Comparison of ENCODE assay signal across 6 worm cellular contexts in the genomic region with DNA sequence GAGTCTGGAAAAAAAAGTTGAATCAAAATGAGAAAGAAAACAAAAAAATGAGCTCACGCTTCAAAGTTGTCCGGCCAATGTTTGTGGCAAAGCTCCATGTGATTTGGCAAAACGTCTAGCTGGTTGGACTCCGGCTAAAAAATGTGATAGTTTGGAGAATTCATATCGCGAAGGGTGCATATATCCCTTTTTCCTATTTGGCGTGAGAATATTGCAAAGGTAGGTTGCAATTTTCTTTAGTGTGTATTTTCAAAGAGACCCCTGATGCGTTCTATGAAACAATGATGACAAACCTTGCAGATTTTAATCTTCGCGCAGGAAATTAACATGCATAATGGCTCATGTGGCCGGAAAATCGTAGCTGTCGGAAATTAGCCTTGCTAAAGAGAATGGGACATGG.
TF ChIP-seq lines count a peak whose summit lies in the region.

No protein-coding gene starts in this region.

TF ChIP-seq in whole organism, L1 larva, 84 proteins besides CTCF, POLR2A, EP300 and RAD21 (continues in another document):
- peak; percentile 51 for TF ChIP-seq snu-23 (GFP tag; optimal IDR thresholded peaks at IDR 0.05; lab: Kevin White, UChicago)
- no peak for TF ChIP-seq lir-3 (tag; optimal IDR thresholded peaks at IDR 0.05; lab: Kevin White, UChicago; ENCODE audit: poor library complexity)
- peak; percentile 39 for TF ChIP-seq nhr-90 (tag; optimal IDR thresholded peaks at IDR 0.05; lab: Kevin White, UChicago; ENCODE audit: poor library complexity)
- TF ChIP-seq pag-3 (tag; optimal IDR thresholded peaks at IDR 0.05; lab: Kevin White, UChicago; ENCODE audit: borderline replicate concordance, insufficient read depth) = no peak
- TF ChIP-seq irx-1 (tag; optimal IDR thresholded peaks at IDR 0.05; lab: Kevin White, UChicago) = peak; percentile 3
- no peak for TF ChIP-seq efl-1 (optimal IDR thresholded peaks at IDR 0.05; lab: Kevin White, UChicago)
- TF ChIP-seq efl-1 (GFP tag; optimal IDR thresholded peaks at IDR 0.05 in 1 of 2; lab: Kevin White, UChicago) = peak in 1 of 2 experiments; percentile 27
- TF ChIP-seq fkh-10 (GFP tag; optimal IDR thresholded peaks at IDR 0.05; lab: Kevin White, UChicago) = no peak
- peak in 1 of 2 experiments; percentile 4 for TF ChIP-seq lin-35 (GFP tag; optimal IDR thresholded peaks at IDR 0.05; lab: Kevin White, UChicago)
- TF ChIP-seq ceh-63 (GFP tag; optimal IDR thresholded peaks at IDR 0.05; lab: Kevin White, UChicago) = no peak
- no peak for TF ChIP-seq snpc-4 (tag; optimal IDR thresholded peaks at IDR 0.05; lab: Kevin White, UChicago)
- peak; percentile 58 for TF ChIP-seq nhr-47 (tag; optimal IDR thresholded peaks at IDR 0.05; lab: Kevin White, UChicago)
- TF ChIP-seq jun-1 (tag; optimal IDR thresholded peaks at IDR 0.05; lab: Kevin White, UChicago) = peak; percentile 17

TF ChIP-seq in whole organism, L2 larva, 48 proteins besides CTCF, POLR2A, EP300 and RAD21:
- no peak for TF ChIP-seq aly-2 (tag; optimal IDR thresholded peaks at IDR 0.05; lab: Kevin White, UChicago)
- no peak for TF ChIP-seq sem-4 (tag; optimal IDR thresholded peaks at IDR 0.05; lab: Kevin White, UChicago)
- no peak for TF ChIP-seq elt-3 (tag; optimal IDR thresholded peaks at IDR 0.05; lab: Kevin White, UChicago)
- TF ChIP-seq peb-1 (tag; optimal IDR thresholded peaks at IDR 0.05; lab: Kevin White, UChicago) = no peak
- TF ChIP-seq lin-13 (GFP tag; optimal IDR thresholded peaks at IDR 0.05; lab: Kevin White, UChicago) = no peak
- TF ChIP-seq blmp-1 (tag; optimal IDR thresholded peaks at IDR 0.05; lab: Kevin White, UChicago; ENCODE audit: insufficient read depth) = no peak
- no peak for TF ChIP-seq nhr-10 (tag; optimal IDR thresholded peaks at IDR 0.05; lab: Kevin White, UChicago)
- peak; percentile 9 for TF ChIP-seq nhr-129 (tag; optimal IDR thresholded peaks at IDR 0.05; lab: Kevin White, UChicago)
- TF ChIP-seq ceh-16 (tag; optimal IDR thresholded peaks at IDR 0.05; lab: Kevin White, UChicago) = no peak

TF ChIP-seq in whole organism, L3 larva, 47 proteins besides CTCF, POLR2A, EP300 and RAD21:
- peak; percentile 27 for TF ChIP-seq nhr-23 (tag; optimal IDR thresholded peaks at IDR 0.05; lab: Kevin White, UChicago)
- no peak for TF ChIP-seq sea-2 (GFP tag; optimal IDR thresholded peaks at IDR 0.05; lab: Kevin White, UChicago)

TF ChIP-seq in whole organism, L4 larva, 104 proteins besides CTCF, POLR2A, EP300 and RAD21 (continues in another document):
- TF ChIP-seq zag-1 (tag; optimal IDR thresholded peaks at IDR 0.05; lab: Kevin White, UChicago) (no peak), mdt-29 (GFP tag; IDR thresholded peaks at IDR 0.05; lab: Robert Waterston, UW) (no peak), unc-39 (tag; optimal IDR thresholded peaks at IDR 0.05; lab: Kevin White, UChicago) (no peak), ctbp-1 (GFP tag; IDR thresholded peaks at IDR 0.05; lab: Robert Waterston, UW) (no peak), cey-2 (tag; optimal IDR thresholded peaks at IDR 0.05; lab: Kevin White, UChicago; ENCODE audit: borderline replicate concordance, insufficient read depth) (no peak), fkh-10 (GFP tag; optimal IDR thresholded peaks at IDR 0.05; lab: Kevin White, UChicago) (no peak), Y5F2A.4 (GFP tag; optimal IDR thresholded peaks at IDR 0.05; lab: Kevin White, UChicago) (peak; percentile 20), set-16 (GFP tag; IDR thresholded peaks at IDR 0.05; lab: Robert Waterston, UW) (no peak), jun-1 (tag; optimal IDR thresholded peaks at IDR 0.05; lab: Kevin White, UChicago) (peak; percentile 1), nhr-111 (GFP tag; optimal IDR thresholded peaks at IDR 0.05; lab: Kevin White, UChicago) (no peak), zfp-2 (tag; optimal IDR thresholded peaks at IDR 0.05; lab: Kevin White, UChicago) (no peak), ceh-32 (tag; optimal IDR thresholded peaks at IDR 0.05; lab: Kevin White, UChicago; ENCODE audit: poor library complexity) (no peak), daf-16 (GFP tag; optimal IDR thresholded peaks at IDR 0.05; lab: Kevin White, UChicago) (no peak), daf-16 (tag; optimal IDR thresholded peaks at IDR 0.05; lab: Kevin White, UChicago) (peak; percentile 11), attf-4 (tag; optimal IDR thresholded peaks at IDR 0.05; lab: Kevin White, UChicago) (no peak), ZK546.5 (tag; optimal IDR thresholded peaks at IDR 0.05; lab: Kevin White, UChicago) (no peak), ceh-82 (tag; optimal IDR thresholded peaks at IDR 0.05; lab: Kevin White, UChicago) (no peak), arid-1 (GFP tag; conservative IDR thresholded peaks at IDR 0.05; lab: Robert Waterston, UW) (no peak), saeg-2 (GFP tag; IDR thresholded peaks at IDR 0.05; lab: Robert Waterston, UW) (no peak), ceh-28 (tag; optimal IDR thresholded peaks at IDR 0.05; lab: Kevin White, UChicago) (no peak), F26F4.8 (GFP tag; conservative IDR thresholded peaks at IDR 0.05; lab: Robert Waterston, UW) (no peak), hlh-30 (tag; optimal IDR thresholded peaks at IDR 0.05; lab: Kevin White, UChicago; ENCODE audit: insufficient read depth) (no peak)

TF ChIP-seq in whole organism, late embryonic, 69 proteins besides CTCF, POLR2A, EP300 and RAD21:
- no peak for TF ChIP-seq ztf-16 (tag; optimal IDR thresholded peaks at IDR 0.05; lab: Kevin White, UChicago)
- peak; percentile 95 for TF ChIP-seq sdc-2 (tag; optimal IDR thresholded peaks at IDR 0.05; lab: Kevin White, UChicago)

TF ChIP-seq in whole organism, young adult, 124 proteins besides CTCF, POLR2A, EP300 and RAD21:
- TF ChIP-seq cebp-1 (GFP tag; IDR thresholded peaks at IDR 0.05; lab: Robert Waterston, UW) (no peak), cebp-1 (tag; optimal IDR thresholded peaks at IDR 0.05; lab: Kevin White, UChicago) (peak; percentile 31), nhr-179 (tag; optimal IDR thresholded peaks at IDR 0.05; lab: Kevin White, UChicago) (no peak), lin-35 (GFP tag; optimal IDR thresholded peaks at IDR 0.05; lab: Kevin White, UChicago) (peak in 1 of 3 experiments; percentile 21), ztf-26 (tag; optimal IDR thresholded peaks at IDR 0.05; lab: Kevin White, UChicago) (peak; percentile 48), dox-1 (GFP tag; IDR thresholded peaks at IDR 0.05; lab: Robert Waterston, UW) (peak; percentile 36; the same call in 1 of the 2 replicates), lin-40 (tag; optimal IDR thresholded peaks at IDR 0.05; lab: Kevin White, UChicago) (peak; percentile 56), Y56A3A.18 (GFP tag; IDR thresholded peaks at IDR 0.05; lab: Robert Waterston, UW) (0 out of 2 replicates have a peak, but pooled peaks have one; percentile 32), ets-4 (GFP tag; optimal IDR thresholded peaks at IDR 0.05; lab: Kevin White, UChicago) (no peak), mcd-1 (GFP tag; IDR thresholded peaks at IDR 0.05; lab: Robert Waterston, UW) (no peak), gei-17 (GFP tag; optimal IDR thresholded peaks at IDR 0.05; lab: Kevin White, UChicago) (peak; percentile 86)
